Worm (Caenorhabditis elegans): Measurements from ENCODE around the gene cpt-2.

Gene cpt-2

DNA sequence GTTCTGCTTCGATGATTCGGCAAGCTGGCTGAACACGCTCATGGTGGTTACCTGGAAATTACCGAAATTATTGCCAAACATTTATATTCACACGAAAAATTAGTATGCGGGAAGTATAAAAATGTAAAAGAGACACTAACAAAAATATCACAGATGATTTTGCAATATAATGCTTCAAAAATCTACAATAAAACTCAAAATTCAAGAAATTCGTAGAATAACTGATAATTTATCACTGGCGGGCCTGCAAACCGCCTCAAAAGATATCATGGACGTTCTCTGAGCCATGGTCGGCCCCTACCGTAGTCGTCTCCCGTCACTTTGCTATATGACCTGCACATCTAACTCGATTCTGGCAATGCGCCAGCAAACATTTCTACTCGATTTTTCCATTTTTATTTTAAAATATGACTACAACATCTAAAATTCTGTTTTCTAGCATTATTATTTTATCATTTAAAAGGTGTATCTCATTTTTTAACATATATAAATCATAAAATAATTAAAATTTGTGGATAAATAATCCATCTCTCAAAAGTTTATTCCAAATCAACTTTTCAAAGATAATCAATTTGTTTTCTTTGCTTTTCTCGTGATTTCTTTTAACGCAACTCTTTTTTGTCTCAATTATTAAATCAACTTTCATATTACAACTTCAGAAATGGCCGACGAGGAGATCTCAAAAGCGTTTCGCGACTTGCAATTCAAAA lies 29.8 kb upstream of the cpt-2 start, which contains the start of the genes F01G4.6 and pfd-1 (continued):
- TF ChIP-seq hlh-15 (tag; optimal IDR thresholded peaks at IDR 0.05) (no peak), pat-9 (tag; optimal IDR thresholded peaks at IDR 0.05) (no peak), dve-1 (tag; optimal IDR thresholded peaks at IDR 0.05) (peak; percentile 54), unc-42 (tag; optimal IDR thresholded peaks at IDR 0.05) (peak; percentile 46), fkh-6 (tag; optimal IDR thresholded peaks at IDR 0.05) (no peak), tbx-2 (tag; optimal IDR thresholded peaks at IDR 0.05) (peak; percentile 44), ahr-1 (tag; optimal IDR thresholded peaks at IDR 0.05) (no peak), lim-6 (tag; optimal IDR thresholded peaks at IDR 0.05) (no peak), ceh-48 (tag; optimal IDR thresholded peaks at IDR 0.05) (no peak), nfya-1 (tag; optimal IDR thresholded peaks at IDR 0.05) (peak; percentile 90), elt-2 (tag; optimal IDR thresholded peaks at IDR 0.05) (peak; percentile 48), sox-4 (tag; optimal IDR thresholded peaks at IDR 0.05) (no peak), ceh-30 (tag; optimal IDR thresholded peaks at IDR 0.05) (no peak), ztf-16 (tag; optimal IDR thresholded peaks at IDR 0.05) (no peak), npax-4 (tag; optimal IDR thresholded peaks at IDR 0.05) (no peak), lin-11 (tag; optimal IDR thresholded peaks at IDR 0.05) (no peak), fkh-10 (GFP tag; optimal IDR thresholded peaks at IDR 0.05) (no peak), hlh-30 (tag; optimal IDR thresholded peaks at IDR 0.05; ENCODE audit: insufficient read depth) (no peak), unc-55 (GFP tag; optimal IDR thresholded peaks at IDR 0.05) (peak; percentile 37), tbx-7 (tag; optimal IDR thresholded peaks at IDR 0.05) (no peak), rnt-1 (tag; optimal IDR thresholded peaks at IDR 0.05) (peak; percentile 3), C08G9.2 (tag; optimal IDR thresholded peaks at IDR 0.05) (no peak), ref-2 (tag; optimal IDR thresholded peaks at IDR 0.05) (peak; percentile 25), nhr-11 (tag; optimal IDR thresholded peaks at IDR 0.05) (no peak), sdc-2 (tag; optimal IDR thresholded peaks at IDR 0.05) (no peak), che-1 (tag; optimal IDR thresholded peaks at IDR 0.05) (no peak), ceh-14 (tag; optimal IDR thresholded peaks at IDR 0.05) (no peak), ama-1 (optimal IDR thresholded peaks at IDR 0.05) (no peak), Y22D7AL.16 (tag; optimal IDR thresholded peaks at IDR 0.05) (no peak), hlh-8 (tag; optimal IDR thresholded peaks at IDR 0.05) (no peak), pha-4 (tag; optimal IDR thresholded peaks at IDR 0.05) (no peak), ceh-19 (GFP tag; optimal IDR thresholded peaks at IDR 0.05) (no peak), pax-1 (tag; optimal IDR thresholded peaks at IDR 0.05) (peak; percentile 66), unc-3 (GFP tag; conservative IDR thresholded peaks at IDR 0.05) (peak; percentile 29; the same call in 1 of the 2 replicates), unc-3 (tag; optimal IDR thresholded peaks at IDR 0.05) (no peak), ets-4 (tag; optimal IDR thresholded peaks at IDR 0.05) (no peak), odd-2 (tag; optimal IDR thresholded peaks at IDR 0.05) (no peak), madf-2 (tag; optimal IDR thresholded peaks at IDR 0.05) (no peak), C38D4.7 (GFP tag; optimal IDR thresholded peaks at IDR 0.05) (no peak), dmd-4 (tag; optimal IDR thresholded peaks at IDR 0.05; ENCODE audit: borderline replicate concordance) (no peak), hlh-6 (tag; optimal IDR thresholded peaks at IDR 0.05) (no peak), T23F11.4 (GFP tag; optimal IDR thresholded peaks at IDR 0.05) (no peak), ceh-24 (tag; optimal IDR thresholded peaks at IDR 0.05) (no peak), syd-9 (tag; optimal IDR thresholded peaks at IDR 0.05) (no peak), ceh-2 (tag; optimal IDR thresholded peaks at IDR 0.05) (no peak), gmeb-2 (tag; optimal IDR thresholded peaks at IDR 0.05) (peak; percentile 12), fax-1 (tag; optimal IDR thresholded peaks at IDR 0.05) (no peak), pqm-1 (tag; optimal IDR thresholded peaks at IDR 0.05) (no peak), pros-1 (tag; optimal IDR thresholded peaks at IDR 0.05) (no peak), unc-86 (tag; optimal IDR thresholded peaks at IDR 0.05) (no peak), ceh-6 (GFP tag; optimal IDR thresholded peaks at IDR 0.05) (no peak), ttx-3 (tag; optimal IDR thresholded peaks at IDR 0.05) (no peak)
